Fruit fly (Drosophila melanogaster) whole organism, embryonic: ENCODE data around the gene RAF2.

Experiments used
- CG12155 ChIP-seq: fragments of 200-800 bp; sonication (Bioruptor generic); optimal IDR thresholded peaks from 3 replicates; lab custom pipeline; 2016; ENCODE audit warnings: missing biosample characterization, missing genetic modification characterization
- CG31365 ChIP-seq: fragments of 200-800 bp; sonication (Bioruptor generic); optimal IDR thresholded peaks from 2 replicates; lab custom pipeline; 2018; ENCODE audit warnings: missing biosample characterization, mild to moderate bottlenecking, missing genetic modification characterization
- CTCF ChIP-seq: fragments of 200-800 bp; sonication (Bioruptor generic); optimal IDR thresholded peaks from 2 replicates; lab custom pipeline; 2017; ENCODE audit warnings: missing biosample characterization, mild to moderate bottlenecking, missing genetic modification characterization, moderate library complexity
- lbe ChIP-seq: fragments of 200-800 bp; sonication (Bioruptor generic); optimal IDR thresholded peaks from 2 replicates; lab custom pipeline; 2016; ENCODE audit warnings: missing biosample characterization, mild to moderate bottlenecking, missing genetic modification characterization
- schlank ChIP-seq: fragments of 200-800 bp; sonication (Bioruptor generic); optimal IDR thresholded peaks from 2 replicates; lab custom pipeline; 2018; ENCODE audit warnings: missing biosample characterization, mild to moderate bottlenecking, missing genetic modification characterization

dm6 chr3L:16408609-16409439 is 22.7 kb downstream of the RAF2 start:
- TF ChIP-seq CG31365 (no peak), CTCF (GFP tag; lab: Kevin White, UChicago) (peak; percentile 41), lbe (GFP tag; lab: Kevin White, UChicago) (peak; percentile 45), CG12155 (GFP tag; lab: Kevin White, UChicago) (no peak), schlank (tag; lab: Kevin White, UChicago) (no peak)
